Worm (Caenorhabditis elegans) whole organism, early embryonic: ENCODE data around the gene Y41C4A.9.

ENCODE experiments used
- B0310.2 ChIP-seq: sonication (generic microtip); optimal IDR thresholded peaks from 2 replicates; lab custom pipeline; 2016; ENCODE audit warnings: mild to moderate bottlenecking, missing genetic modification characterization, missing compliant biosample characterization
- F13C5.2 ChIP-seq: sonication (generic microtip); optimal IDR thresholded peaks from 2 replicates; lab custom pipeline; 2017; ENCODE audit warnings: mild to moderate bottlenecking, missing genetic modification characterization, inconsistent platforms, missing compliant biosample characterization
- aly-1 ChIP-seq: sonication (generic microtip); optimal IDR thresholded peaks from 2 replicates; lab custom pipeline; 2016; ENCODE audit warnings: missing genetic modification characterization, missing compliant biosample characterization
- ama-1 ChIP-seq: fragments of 150-350 bp; optimal IDR thresholded peaks from 2 replicates; lab custom pipeline; 2014
- ceh-13 ChIP-seq: fragments of 200-800 bp; sonication (Bioruptor generic); optimal IDR thresholded peaks from 2 replicates; lab custom pipeline; 2018; ENCODE audit warnings: mild to moderate bottlenecking, missing genetic modification characterization, missing compliant biosample characterization
- ceh-36 ChIP-seq: sonication (generic microtip); optimal IDR thresholded peaks from 2 replicates; lab custom pipeline; 2016; ENCODE audit warnings: missing genetic modification characterization, inconsistent platforms, missing compliant biosample characterization
- ets-7 ChIP-seq: sonication (generic microtip); optimal IDR thresholded peaks from 2 replicates; lab custom pipeline; 2016; ENCODE audit warnings: missing genotype, missing genetic modification characterization, missing compliant biosample characterization
- flt-1 ChIP-seq: fragments of 200-800 bp; sonication (Bioruptor generic); IDR thresholded peaks from 2 replicates; pipeline ENCODE4 v1.3.6; 2022; ENCODE audit warnings: missing genetic modification characterization, missing compliant biosample characterization
- hmbx-1 ChIP-seq: sonication (generic microtip); optimal IDR thresholded peaks from 2 replicates; lab custom pipeline; 2016; ENCODE audit warnings: mild to moderate bottlenecking, missing genetic modification characterization, missing compliant biosample characterization
- hmg-4 ChIP-seq: fragments of 200-800 bp; sonication (Bioruptor generic); optimal IDR thresholded peaks from 2 replicates; lab custom pipeline; 2018; ENCODE audit warnings: mild to moderate bottlenecking, missing genetic modification characterization, missing compliant biosample characterization
- hnd-1 ChIP-seq: sonication (generic microtip); optimal IDR thresholded peaks from 2 replicates; lab custom pipeline; 2016; ENCODE audit warnings: missing genetic modification characterization, missing compliant biosample characterization
- pes-1 ChIP-seq: fragments of 200-800 bp; sonication (Bioruptor generic); IDR thresholded peaks from 2 replicates; pipeline ENCODE4 v1.3.6; 2022; ENCODE audit warnings: missing genetic modification reagents, missing genetic modification characterization, missing compliant biosample characterization
- scrt-1 ChIP-seq: fragments of 200-800 bp; sonication (Bioruptor generic); IDR thresholded peaks from 2 replicates; pipeline ENCODE4 v1.3.6; 2022; ENCODE audit warnings: missing genetic modification characterization, missing compliant biosample characterization
- sea-1 ChIP-seq: fragments of 200-800 bp; sonication (Bioruptor generic); conservative IDR thresholded peaks from 2 replicates; pipeline ENCODE4 v1.3.6; 2022; ENCODE audit warnings: missing genetic modification characterization, missing compliant biosample characterization
- tbx-11 ChIP-seq: fragments of 200-800 bp; sonication (Bioruptor generic); IDR thresholded peaks from 2 replicates; pipeline ENCODE4 v1.3.6; 2022; ENCODE audit warnings: missing genetic modification characterization, missing compliant biosample characterization
- tbx-37 ChIP-seq: fragments of 200-800 bp; sonication (Bioruptor generic); conservative IDR thresholded peaks from 2 replicates; pipeline ENCODE4 v1.3.6; 2022; ENCODE audit warnings: missing genetic modification reagents, missing genetic modification characterization, missing compliant biosample characterization
- tra-4 ChIP-seq: sonication (generic microtip); optimal IDR thresholded peaks from 2 replicates; lab custom pipeline; 2017; ENCODE audit warnings: missing genetic modification characterization, missing compliant biosample characterization

Y41C4A.9 gene

ce11 chrIII:11718548-11718947 lies at the start of gene Y41C4A.9:
Gene Y41C4A.9, minus strand, starts transcription at chrIII:11718645.
- TF ChIP-seq aly-1 (tag; lab: Kevin White, UChicago) (no peak), sea-1 (GFP tag; lab: Robert Waterston, UW) (no peak), B0310.2 (tag; lab: Kevin White, UChicago) (no peak), pes-1 (GFP tag; lab: Robert Waterston, UW) (no peak)

ce11 chrIII:11760634-11761033 lies 42.2 kb upstream of the Y41C4A.9 start:
- no peak for TF ChIP-seq hnd-1 (tag; lab: Kevin White, UChicago)
- no peak for TF ChIP-seq scrt-1 (GFP tag; lab: Robert Waterston, UW)
- TF ChIP-seq F13C5.2 (tag; lab: Kevin White, UChicago): no peak
- TF ChIP-seq hmbx-1 (tag; lab: Kevin White, UChicago): no peak
- no peak for TF ChIP-seq hmg-4 (GFP tag; lab: Kevin White, UChicago)
- TF ChIP-seq pes-1 (GFP tag; lab: Robert Waterston, UW): no peak
- TF ChIP-seq B0310.2 (tag; lab: Kevin White, UChicago): no peak
- no peak for TF ChIP-seq sea-1 (GFP tag; lab: Robert Waterston, UW)
- no peak for TF ChIP-seq tbx-37 (GFP tag; lab: Robert Waterston, UW)
- TF ChIP-seq ceh-36 (tag; lab: Kevin White, UChicago): no peak
- TF ChIP-seq tra-4: no peak

ce11 chrIII:11757892-11758291 lies 39.4 kb upstream of the Y41C4A.9 start:
- TF ChIP-seq tbx-37 (GFP tag; lab: Robert Waterston, UW): no peak
- TF ChIP-seq hnd-1 (tag; lab: Kevin White, UChicago): no peak
- no peak for TF ChIP-seq sea-1 (GFP tag; lab: Robert Waterston, UW)
- TF ChIP-seq ets-7 (tag; lab: Kevin White, UChicago): no peak
- no peak for TF ChIP-seq hmbx-1 (tag; lab: Kevin White, UChicago)

- TF ChIP-seq flt-1 (GFP tag; lab: Robert Waterston, UW): no peak
- TF ChIP-seq ceh-36 (tag; lab: Kevin White, UChicago): no peak
- TF ChIP-seq ama-1 (lab: Kevin White, UChicago): no peak
- no peak for TF ChIP-seq aly-1 (tag; lab: Kevin White, UChicago)
Measured at ce11 chrIII:11750817-11751216, 32.4 kb upstream of the Y41C4A.9 start.

ce11 chrIII:11750232-11750631 lies 31.8 kb upstream of the Y41C4A.9 start:
- TF ChIP-seq ceh-13: no peak
- TF ChIP-seq F13C5.2 (tag; lab: Kevin White, UChicago): no peak
- no peak for TF ChIP-seq ets-7 (tag; lab: Kevin White, UChicago)
- TF ChIP-seq scrt-1 (GFP tag; lab: Robert Waterston, UW): no peak
- no peak for TF ChIP-seq pes-1 (GFP tag; lab: Robert Waterston, UW)
- no peak for TF ChIP-seq tra-4
- no peak for TF ChIP-seq hmbx-1 (tag; lab: Kevin White, UChicago)
- TF ChIP-seq tbx-37 (GFP tag; lab: Robert Waterston, UW): no peak
- TF ChIP-seq aly-1 (tag; lab: Kevin White, UChicago): no peak
- no peak for TF ChIP-seq hnd-1 (tag; lab: Kevin White, UChicago)
- no peak for TF ChIP-seq flt-1 (GFP tag; lab: Robert Waterston, UW)
- TF ChIP-seq B0310.2 (tag; lab: Kevin White, UChicago): no peak
- no peak for TF ChIP-seq hmg-4 (GFP tag; lab: Kevin White, UChicago)
- no peak for TF ChIP-seq tbx-11 (GFP tag; lab: Robert Waterston, UW)
- TF ChIP-seq ceh-36 (tag; lab: Kevin White, UChicago): no peak
- no peak for TF ChIP-seq sea-1 (GFP tag; lab: Robert Waterston, UW)
- no peak for TF ChIP-seq ama-1 (lab: Kevin White, UChicago)

- TF ChIP-seq pes-1 (GFP tag; lab: Robert Waterston, UW) (peak; percentile 59; the same call in 1 of the 2 replicates), ama-1 (lab: Kevin White, UChicago) (no peak), hnd-1 (tag; lab: Kevin White, UChicago) (peak; percentile 1), tbx-37 (GFP tag; lab: Robert Waterston, UW) (peak; percentile 86), sea-1 (GFP tag; lab: Robert Waterston, UW) (no peak)
Measured at ce11 chrIII:11746718-11747117, 28.3 kb upstream of the Y41C4A.9 start, which contains the start of gene mrt-2. Gene mrt-2, plus strand, starts transcription at chrIII:11746766.

ce11 chrIII:11742191-11742590 lies 23.7 kb upstream of the Y41C4A.9 start:
- no peak for TF ChIP-seq hmbx-1 (tag; lab: Kevin White, UChicago)

- TF ChIP-seq tbx-11 (GFP tag; lab: Robert Waterston, UW) (no peak), ets-7 (tag; lab: Kevin White, UChicago) (no peak), hmbx-1 (tag; lab: Kevin White, UChicago) (no peak), tbx-37 (GFP tag; lab: Robert Waterston, UW) (no peak), flt-1 (GFP tag; lab: Robert Waterston, UW) (no peak), F13C5.2 (tag; lab: Kevin White, UChicago) (no peak), ceh-13 (no peak), pes-1 (GFP tag; lab: Robert Waterston, UW) (no peak), ceh-36 (tag; lab: Kevin White, UChicago) (no peak), scrt-1 (GFP tag; lab: Robert Waterston, UW) (no peak), tra-4 (no peak), hmg-4 (GFP tag; lab: Kevin White, UChicago) (no peak), aly-1 (tag; lab: Kevin White, UChicago) (no peak), ama-1 (lab: Kevin White, UChicago) (no peak), hnd-1 (tag; lab: Kevin White, UChicago) (no peak), B0310.2 (tag; lab: Kevin White, UChicago) (no peak), sea-1 (GFP tag; lab: Robert Waterston, UW) (no peak)
Measured at ce11 chrIII:11740868-11741267, 22.4 kb upstream of the Y41C4A.9 start.
